Fruit fly (Drosophila melanogaster) S2 (cell line): ENCODE data around the gene Sfp24Bb.

Experiments used
- CG8478 ChIP-seq: fragments of >200 bp; optimal IDR thresholded peaks from 2 replicates; lab custom pipeline; 2018
- CTCF ChIP-seq, 2 experiments: fragments of >200 bp; optimal IDR thresholded peaks; 2 replicates each; lab custom pipeline; 2018

DNA sequence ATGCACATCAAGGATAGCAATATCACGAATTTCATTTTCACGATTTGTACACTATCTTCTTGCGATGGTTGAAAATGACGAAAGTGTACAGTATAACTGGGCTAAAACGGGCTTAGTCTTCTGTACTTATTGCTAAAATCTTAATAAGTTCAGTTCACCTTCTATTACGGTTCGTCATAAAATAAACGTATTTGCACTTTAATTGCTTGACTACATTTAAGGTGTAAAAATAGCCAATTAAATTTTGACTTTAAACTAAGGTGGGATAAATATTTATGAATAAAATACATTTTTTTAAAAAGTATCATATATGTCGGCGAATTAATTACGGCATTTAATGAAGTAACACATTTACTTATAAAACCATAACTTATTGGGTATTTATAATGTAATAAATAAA lies at the start of gene Sfp24Bb:
- TF ChIP-seq CG8478 (no peak), CTCF (optimal IDR thresholded peaks at IDR 0.05; lab: Kevin White, UChicago) (no peak)
